Worm (Caenorhabditis elegans) whole organism, L3 larva: ENCODE results near the gene srp-6.

ENCODE experiments used
- R02D3.7 ChIP-seq: fragments of 150-350 bp; optimal IDR thresholded peaks from 2 replicates; lab custom pipeline; 2014; ENCODE audit warnings: missing biosample characterization, missing genetic modification characterization
- ZK546.5 ChIP-seq: sonication (generic microtip); optimal IDR thresholded peaks from 2 replicates; lab custom pipeline; 2017; ENCODE audit warnings: missing biosample characterization, missing genetic modification characterization
- aly-2 ChIP-seq: fragments of 150-350 bp; optimal IDR thresholded peaks from 2 replicates; lab custom pipeline; 2014; ENCODE audit warnings: missing biosample characterization, missing genetic modification characterization
- ceh-16 ChIP-seq: sonication (generic microtip); optimal IDR thresholded peaks from 2 replicates; lab custom pipeline; 2017; ENCODE audit warnings: missing biosample characterization, missing genetic modification characterization
- ceh-28 ChIP-seq: fragments of 150-350 bp; optimal IDR thresholded peaks from 2 replicates; lab custom pipeline; 2014; ENCODE audit warnings: missing biosample characterization, missing genetic modification reagents, missing genetic modification characterization
- ceh-82 ChIP-seq: fragments of 150-350 bp; optimal IDR thresholded peaks from 2 replicates; lab custom pipeline; 2014; ENCODE audit warnings: missing biosample characterization, missing genetic modification characterization
- ceh-9 ChIP-seq: sonication (generic microtip); optimal IDR thresholded peaks from 2 replicates; lab custom pipeline; 2018; ENCODE audit warnings: missing biosample characterization, missing genetic modification characterization
- daf-12 ChIP-seq: fragments of 150-350 bp; optimal IDR thresholded peaks from 2 replicates; lab custom pipeline; 2014; ENCODE audit warnings: missing biosample characterization, missing genetic modification reagents, missing genetic modification characterization
- egl-27 ChIP-seq: sonication (generic microtip); optimal IDR thresholded peaks from 4 replicates; lab custom pipeline; 2017; ENCODE audit warnings: missing biosample characterization, missing genetic modification reagents, missing genetic modification characterization
- egl-5 ChIP-seq: fragments of 150-350 bp; optimal IDR thresholded peaks from 2 replicates; lab custom pipeline; 2017; ENCODE audit warnings: missing biosample characterization, missing genetic modification reagents, missing genetic modification characterization, inconsistent platforms
- elt-2 ChIP-seq: sonication (generic microtip); optimal IDR thresholded peaks from 2 replicates; lab custom pipeline; 2016; ENCODE audit warnings: missing genetic modification reagents, mild to moderate bottlenecking, missing genetic modification characterization, missing compliant biosample characterization
- elt-3 ChIP-seq, 3 experiments: fragments of 150-350 bp in 1 of 3; sonication (generic microtip) in 2 of 3; optimal IDR thresholded peaks; 2 replicates in 2 of 3; 4 replicates in 1 of 3; lab custom pipeline; 2014 to 2017; ENCODE audit warnings: missing biosample characterization in 3 of 3, missing genetic modification characterization in 3 of 3
- eor-1 ChIP-seq, 2 experiments: fragments of 150-350 bp; optimal IDR thresholded peaks; 2 replicates each; lab custom pipeline; 2014 to 2018; ENCODE audit warnings: missing biosample characterization in 2 of 2, missing genetic modification characterization in 2 of 2
- fkh-10 ChIP-seq: sonication (generic microtip); optimal IDR thresholded peaks from 2 replicates; lab custom pipeline; 2017; ENCODE audit warnings: missing biosample characterization, missing genetic modification reagents, missing genetic modification characterization
- fkh-2 ChIP-seq: fragments of 150-350 bp; optimal IDR thresholded peaks from 2 replicates; lab custom pipeline; 2014; ENCODE audit warnings: missing biosample characterization, missing genetic modification reagents, missing genetic modification characterization
- hmg-11 ChIP-seq: sonication (generic microtip); optimal IDR thresholded peaks from 2 replicates; lab custom pipeline; 2016; ENCODE audit warnings: missing genetic modification characterization, missing compliant biosample characterization
- jun-1 ChIP-seq: fragments of 150-350 bp; optimal IDR thresholded peaks from 2 replicates; lab custom pipeline; 2014; ENCODE audit warnings: missing biosample characterization, missing genetic modification reagents, missing genetic modification characterization
- lin-15B ChIP-seq: fragments of 150-350 bp; optimal IDR thresholded peaks from 2 replicates; lab custom pipeline; 2014; ENCODE audit warnings: missing biosample characterization, missing genetic modification characterization
- lin-39 ChIP-seq: fragments of 150-350 bp; optimal IDR thresholded peaks from 2 replicates; lab custom pipeline; 2018; ENCODE audit warnings: missing biosample characterization, missing genetic modification reagents, missing genetic modification characterization
- lsy-12 ChIP-seq: sonication (generic microtip); optimal IDR thresholded peaks from 2 replicates; lab custom pipeline; 2016; ENCODE audit warnings: mild to moderate bottlenecking, missing genetic modification characterization, missing compliant biosample characterization
- mml-1 ChIP-seq: fragments of 150-350 bp; sonication (generic microtip); optimal IDR thresholded peaks from 3 replicates; lab custom pipeline; 2014; ENCODE audit warnings: missing biosample characterization, missing genetic modification characterization
- nfya-1 ChIP-seq: sonication (generic microtip); optimal IDR thresholded peaks from 2 replicates; lab custom pipeline; 2017; ENCODE audit warnings: missing genetic modification characterization, mild to moderate bottlenecking, missing compliant biosample characterization, antibody characterized with exemption, moderate library complexity; ENCODE audit not compliant: insufficient read depth
- nhr-12 ChIP-seq: fragments of 150-350 bp; optimal IDR thresholded peaks from 2 replicates; lab custom pipeline; 2014; ENCODE audit warnings: missing biosample characterization, missing genetic modification characterization
- nhr-23 ChIP-seq: fragments of 150-350 bp; optimal IDR thresholded peaks from 2 replicates; lab custom pipeline; 2014; ENCODE audit warnings: missing biosample characterization, missing genetic modification reagents, missing genetic modification characterization
- nhr-25 ChIP-seq: sonication (generic microtip); optimal IDR thresholded peaks from 2 replicates; lab custom pipeline; 2017; ENCODE audit warnings: missing biosample characterization, missing genetic modification characterization
- nhr-28 ChIP-seq: fragments of 150-350 bp; optimal IDR thresholded peaks from 2 replicates; lab custom pipeline; 2014; ENCODE audit warnings: missing biosample characterization, missing genetic modification characterization
- nhr-43 ChIP-seq: sonication (generic microtip); optimal IDR thresholded peaks from 2 replicates; lab custom pipeline; 2016; ENCODE audit warnings: mild to moderate bottlenecking, missing genetic modification characterization, missing compliant biosample characterization; ENCODE audit not compliant: poor library complexity, severe bottlenecking
- nhr-67 ChIP-seq: fragments of 150-350 bp; optimal IDR thresholded peaks from 2 replicates; lab custom pipeline; 2014; ENCODE audit warnings: missing biosample characterization, missing genetic modification characterization
- nhr-77 ChIP-seq: fragments of 150-350 bp; optimal IDR thresholded peaks from 2 replicates; lab custom pipeline; 2014; ENCODE audit warnings: missing biosample characterization, missing genetic modification characterization
- pha-4 ChIP-seq: fragments of 150-350 bp; optimal IDR thresholded peaks from 2 replicates; lab custom pipeline; 2014; ENCODE audit warnings: missing biosample characterization, missing genetic modification reagents, missing genetic modification characterization
- sea-2 ChIP-seq: fragments of 150-350 bp; sonication (generic microtip); optimal IDR thresholded peaks from 4 replicates; lab custom pipeline; 2014; ENCODE audit warnings: missing biosample characterization, missing genetic modification reagents, missing genetic modification characterization
- skn-1 ChIP-seq: fragments of 150-350 bp; optimal IDR thresholded peaks from 2 replicates; lab custom pipeline; 2014; ENCODE audit warnings: missing biosample characterization, missing genetic modification characterization
- snpc-4 ChIP-seq: fragments of 150-350 bp; optimal IDR thresholded peaks from 2 replicates; lab custom pipeline; 2014; ENCODE audit warnings: missing biosample characterization, missing genetic modification characterization
- tbx-2 ChIP-seq: sonication (generic microtip); optimal IDR thresholded peaks from 2 replicates; lab custom pipeline; 2016; ENCODE audit warnings: mild to moderate bottlenecking, missing genetic modification characterization, missing compliant biosample characterization
- unc-39 ChIP-seq: sonication (generic microtip); optimal IDR thresholded peaks from 4 replicates; lab custom pipeline; 2017; ENCODE audit warnings: missing biosample characterization, missing genetic modification characterization
- unc-62 ChIP-seq: fragments of 150-350 bp; sonication (generic microtip); optimal IDR thresholded peaks from 4 replicates; lab custom pipeline; 2014; ENCODE audit warnings: missing biosample characterization, missing genetic modification reagents, missing genetic modification characterization
- zag-1 ChIP-seq: fragments of 150-350 bp; optimal IDR thresholded peaks from 2 replicates; lab custom pipeline; 2014; ENCODE audit warnings: missing biosample characterization, missing genetic modification characterization
- ztf-4 ChIP-seq: fragments of 150-350 bp; optimal IDR thresholded peaks from 2 replicates; lab custom pipeline; 2014; ENCODE audit warnings: missing biosample characterization, missing genetic modification characterization

srp-6 gene

DNA sequence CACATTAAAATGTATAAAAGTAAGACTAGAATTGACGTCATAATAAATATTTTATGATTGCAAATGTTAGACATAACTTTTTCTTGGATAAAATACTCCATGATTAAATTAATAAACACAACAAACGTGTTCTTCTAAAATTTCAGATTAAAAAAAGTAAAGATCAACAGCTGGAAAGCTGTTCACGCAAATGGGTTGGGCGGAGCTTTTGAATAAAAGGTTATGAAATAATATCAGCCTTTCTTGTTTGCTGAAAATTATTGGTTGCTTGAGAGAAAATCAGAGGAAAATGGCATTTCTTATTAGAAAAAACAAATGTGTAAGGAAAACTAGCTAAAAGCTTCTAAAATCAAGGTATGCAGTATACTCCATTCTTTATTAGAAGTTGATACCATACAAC is 1.9 kb upstream of the srp-6 start, which contains the start of gene C02H6.3:
Gene C02H6.3 (minus strand): TSS at position 101 of the 400 bp plus-strand sequence.
- TF ChIP-seq jun-1 (tag; lab: Kevin White, UChicago) = no peak
- TF ChIP-seq R02D3.7 = no peak
- no peak for TF ChIP-seq mml-1 (tag; lab: Kevin White, UChicago)
- no peak for TF ChIP-seq ceh-28 (tag; lab: Kevin White, UChicago)
- no peak for TF ChIP-seq lin-15B (tag; lab: Kevin White, UChicago)
- no peak for TF ChIP-seq ceh-82 (tag; lab: Kevin White, UChicago)
- TF ChIP-seq, all 47 proteins: peak for 0

DNA sequence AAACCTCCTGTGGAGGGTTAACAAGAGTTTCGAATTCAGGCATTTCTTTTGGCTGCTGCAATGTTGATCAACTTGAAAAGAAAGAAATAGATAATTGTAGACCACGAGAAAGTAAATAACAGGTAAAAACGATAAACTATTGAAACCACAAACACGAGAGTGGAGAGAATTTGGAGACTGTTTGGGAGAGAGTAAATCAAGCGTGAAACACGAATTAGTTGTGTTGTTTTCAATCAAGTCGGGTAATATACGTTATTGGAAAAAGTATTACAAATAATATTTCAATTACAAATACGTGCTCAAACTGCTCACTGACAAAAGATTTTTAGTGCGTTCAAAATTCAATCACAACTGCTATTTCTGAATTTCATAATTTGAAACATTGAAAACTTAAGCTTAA is 4.9 kb downstream of the srp-6 start, which contains the start of gene C03G6.17:
Gene C03G6.17 (minus strand): TSS at position 101 of the 400 bp plus-strand sequence.
- TF ChIP-seq unc-62 (no peak), elt-2 (no peak), unc-39 (tag; lab: Kevin White, UChicago) (no peak), sea-2 (no peak), nhr-77 (tag; lab: Kevin White, UChicago) (no peak), daf-12 (tag; lab: Kevin White, UChicago) (no peak), nhr-28 (tag; lab: Kevin White, UChicago) (no peak)

DNA sequence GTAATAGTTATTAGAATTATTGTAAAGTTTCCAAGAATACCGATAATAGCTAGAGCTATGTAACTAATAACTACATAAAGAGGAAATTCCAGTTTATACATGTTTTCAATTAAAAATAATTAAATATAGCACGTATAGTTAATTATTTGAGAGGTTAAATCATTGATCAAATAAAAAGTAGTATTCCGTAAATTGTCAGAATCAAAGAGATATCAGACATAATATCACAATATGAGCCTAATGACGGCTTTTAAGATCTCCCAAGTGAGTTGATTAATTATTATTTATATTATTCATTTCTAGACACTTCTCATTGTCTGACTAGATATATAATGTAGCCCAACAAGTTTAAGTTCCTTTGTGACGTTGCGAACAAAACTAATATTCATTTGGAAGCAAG is 6.5 kb downstream of the srp-6 start, which contains the start of gene srsx-24:
Gene srsx-24 (minus strand): TSS at position 101 of the 400 bp plus-strand sequence.
- TF ChIP-seq lin-39 (tag; lab: Kevin White, UChicago) (no peak), daf-12 (tag; lab: Kevin White, UChicago) (no peak), nhr-67 (tag; lab: Kevin White, UChicago) (no peak), nfya-1 (no peak), unc-39 (tag; lab: Kevin White, UChicago) (no peak), skn-1 (no peak), egl-27 (tag; lab: Kevin White, UChicago) (no peak), eor-1 (tag; optimal IDR thresholded peaks at IDR 0.05; lab: Kevin White, UChicago) (no peak), nhr-28 (tag; lab: Kevin White, UChicago) (no peak), unc-62 (no peak), elt-3 (tag; optimal IDR thresholded peaks at IDR 0.05; lab: Kevin White, UChicago) (no peak), egl-5 (no peak), nhr-43 (no peak), aly-2 (tag; lab: Kevin White, UChicago) (no peak), snpc-4 (no peak), fkh-10 (no peak), fkh-2 (no peak), tbx-2 (tag; lab: Kevin White, UChicago) (no peak), R02D3.7 (no peak)

DNA sequence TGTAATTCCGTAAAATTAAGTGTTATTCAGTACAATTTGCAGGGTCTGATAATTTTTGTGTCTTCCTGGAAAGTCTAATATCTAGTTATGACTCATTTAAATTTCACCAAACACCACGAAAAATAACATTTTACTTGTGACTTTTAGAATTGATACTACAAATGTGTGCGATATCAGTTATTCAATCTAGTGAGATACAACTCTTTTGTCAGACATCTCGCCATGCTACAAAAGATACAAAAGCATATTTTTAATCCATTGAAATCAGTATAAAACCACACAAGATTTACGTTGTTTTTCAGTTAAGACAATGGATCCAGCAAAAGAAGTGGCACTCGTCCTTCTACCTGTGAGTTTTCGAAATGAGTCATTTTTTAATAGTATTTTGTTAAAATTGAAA is 11.8 kb downstream of the srp-6 start, which contains the start of gene srx-56:
Gene srx-56 (plus strand): TSS at position 301 of the 400 bp plus-strand sequence.
- TF ChIP-seq nhr-25 (tag; lab: Kevin White, UChicago) = no peak
- no peak for TF ChIP-seq skn-1
- TF ChIP-seq unc-62 = no peak
- TF ChIP-seq zag-1 = no peak
- no peak for TF ChIP-seq ceh-28 (tag; lab: Kevin White, UChicago)
- no peak for TF ChIP-seq nhr-12
- TF ChIP-seq ztf-4 (tag; lab: Kevin White, UChicago) = no peak
- no peak for TF ChIP-seq aly-2 (tag; lab: Kevin White, UChicago)
- no peak for TF ChIP-seq ceh-16 (tag; lab: Kevin White, UChicago)
- TF ChIP-seq egl-5 = no peak
- no peak for TF ChIP-seq ceh-9 (tag; lab: Kevin White, UChicago)
- TF ChIP-seq elt-2 = no peak
- TF ChIP-seq nhr-43 = no peak
- no peak for TF ChIP-seq mml-1 (tag; lab: Kevin White, UChicago)
- TF ChIP-seq nhr-23 (tag; lab: Kevin White, UChicago) = no peak
- TF ChIP-seq ZK546.5 (tag; lab: Kevin White, UChicago) = no peak
- no peak for TF ChIP-seq daf-12 (tag; lab: Kevin White, UChicago)
- TF ChIP-seq pha-4 (tag; lab: Kevin White, UChicago) = no peak

DNA sequence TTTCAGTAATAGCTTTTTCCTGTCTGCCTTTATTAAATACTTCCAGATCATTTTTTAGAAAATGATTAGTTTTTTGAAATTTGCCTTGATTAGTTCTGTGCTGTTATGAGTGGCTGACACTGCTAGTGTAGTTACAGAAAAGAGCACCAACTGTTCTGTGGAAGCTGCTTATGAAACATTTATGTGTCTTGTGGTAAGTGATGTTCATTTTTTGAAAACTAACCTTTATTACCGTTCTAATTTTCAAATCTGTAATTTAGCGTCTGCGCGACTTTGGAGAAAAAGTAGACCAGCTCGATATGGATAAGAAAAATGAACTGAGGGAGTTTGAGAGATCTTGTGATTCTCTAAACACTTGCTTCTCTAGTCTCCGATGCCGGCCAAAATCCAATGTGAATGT is 16.3 kb downstream of the srp-6 start, which contains the start of gene srj-14:
Gene srj-14 (plus strand): TSS at position 131 of the 400 bp plus-strand sequence.
- no peak for TF ChIP-seq lin-15B (tag; lab: Kevin White, UChicago)
- no peak for TF ChIP-seq nhr-12
- TF ChIP-seq R02D3.7 = no peak
- no peak for TF ChIP-seq lsy-12 (tag; lab: Kevin White, UChicago)
- no peak for TF ChIP-seq hmg-11 (tag; lab: Kevin White, UChicago)
